Fruit fly (Drosophila melanogaster) ovary, adult (tissue): ENCODE data around the gene Rtc1.
A peak's percentile ranks its signal among the peaks of the same experiment; 100 is the strongest.

Experiments
- CG17801 ChIP-seq: fragments of 200-800 bp; optimal IDR thresholded peaks from 2 replicates; lab custom pipeline; 2019; ENCODE audit warnings: missing biosample characterization, mild to moderate bottlenecking, missing genetic modification characterization, moderate library complexity; ENCODE audit not compliant: partially characterized antibody

Gene Rtc1

DNA sequence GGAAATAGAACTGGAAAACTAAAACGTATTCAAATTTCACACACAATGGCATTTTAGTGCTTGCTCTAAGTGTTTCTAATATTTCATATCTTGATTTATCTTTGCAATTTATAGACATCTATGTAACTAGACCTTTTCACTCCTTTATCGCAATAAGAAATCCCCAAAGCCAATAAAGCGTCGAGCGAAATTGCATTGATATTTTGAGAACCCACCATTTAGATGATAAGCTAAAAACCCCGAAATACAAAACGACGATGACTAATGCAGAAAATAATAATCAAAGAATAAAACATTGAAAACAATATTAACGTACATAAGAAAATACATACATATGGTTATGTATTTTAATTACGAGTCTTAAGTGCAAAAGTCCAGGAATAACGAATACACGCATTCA lies 21.6 kb downstream of the Rtc1 start:
- no peak for TF ChIP-seq CG17801 (GFP tag; lab: Kevin White, UChicago)

dm6 chrX:13779696-13780095 lies 22.7 kb downstream of the Rtc1 start:
- TF ChIP-seq CG17801 (GFP tag; lab: Kevin White, UChicago): peak; percentile 78

DNA sequence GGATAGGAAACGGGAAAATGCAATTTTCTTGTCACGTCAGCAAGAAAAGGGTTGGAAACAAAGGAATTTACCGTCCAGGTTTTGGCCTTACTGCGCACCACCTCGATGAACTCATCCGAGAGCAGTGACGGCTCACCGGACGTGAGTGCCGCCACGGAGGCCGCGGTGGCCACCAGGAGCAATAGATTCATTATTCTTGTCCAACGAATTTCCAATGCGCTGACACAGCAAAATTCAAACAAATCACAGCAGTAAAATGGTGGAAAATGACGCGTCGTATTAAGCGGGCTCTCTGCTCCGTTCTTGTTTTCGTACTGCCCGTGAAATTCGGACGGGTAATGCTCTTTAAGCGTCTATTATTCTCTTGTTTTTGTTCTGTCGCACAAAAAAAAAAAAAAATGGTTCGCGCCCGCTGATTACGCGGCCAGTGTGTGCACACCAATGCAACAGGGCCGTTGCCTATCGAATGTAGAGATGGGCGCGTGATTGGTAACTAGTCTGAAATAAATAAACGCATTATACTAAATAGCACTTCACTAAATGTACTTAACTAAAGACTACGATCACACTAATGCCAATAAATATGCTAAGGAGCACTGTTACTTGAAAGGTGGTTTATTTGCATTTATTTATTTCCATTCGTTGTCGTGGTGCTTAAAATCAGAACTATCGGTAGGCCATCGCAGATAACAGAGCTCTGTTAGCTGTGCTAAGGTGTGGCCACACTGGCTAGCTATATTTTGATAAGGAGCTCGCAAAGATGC lies 24.9 kb downstream of the Rtc1 start, which contains the start of the genes CtsB and amrt:
Gene CtsB (minus strand): TSS at position 432 of the 764 bp plus-strand sequence.
Gene amrt (plus strand): TSS at position 721 of the 764 bp plus-strand sequence.
- TF ChIP-seq CG17801 (GFP tag; lab: Kevin White, UChicago): peak; percentile 88

DNA sequence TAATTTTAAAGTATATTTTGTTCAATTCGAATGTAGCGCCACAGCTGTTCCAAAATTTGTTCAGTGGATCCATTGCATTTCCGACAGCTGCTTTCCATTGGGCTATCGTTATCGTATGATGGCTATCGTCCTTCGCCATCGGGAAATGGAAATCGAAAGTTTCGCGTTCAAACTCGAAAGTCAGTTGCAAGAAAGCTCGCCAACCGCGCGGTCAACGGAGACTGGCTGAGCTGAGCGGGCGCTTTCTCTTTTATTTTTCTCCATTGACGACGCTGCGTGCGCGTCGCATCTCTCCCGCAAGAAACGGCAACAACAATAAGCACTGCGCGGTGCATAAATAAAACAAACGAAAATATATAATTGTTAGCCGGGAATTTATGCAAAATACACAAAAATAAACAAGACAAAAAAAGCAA lies 26.6 kb downstream of the Rtc1 start, which contains the start of gene inaE:
Gene inaE (plus strand): TSS at position 181 of the 416 bp plus-strand sequence.
- peak; percentile 37 for TF ChIP-seq CG17801 (GFP tag; lab: Kevin White, UChicago)

DNA sequence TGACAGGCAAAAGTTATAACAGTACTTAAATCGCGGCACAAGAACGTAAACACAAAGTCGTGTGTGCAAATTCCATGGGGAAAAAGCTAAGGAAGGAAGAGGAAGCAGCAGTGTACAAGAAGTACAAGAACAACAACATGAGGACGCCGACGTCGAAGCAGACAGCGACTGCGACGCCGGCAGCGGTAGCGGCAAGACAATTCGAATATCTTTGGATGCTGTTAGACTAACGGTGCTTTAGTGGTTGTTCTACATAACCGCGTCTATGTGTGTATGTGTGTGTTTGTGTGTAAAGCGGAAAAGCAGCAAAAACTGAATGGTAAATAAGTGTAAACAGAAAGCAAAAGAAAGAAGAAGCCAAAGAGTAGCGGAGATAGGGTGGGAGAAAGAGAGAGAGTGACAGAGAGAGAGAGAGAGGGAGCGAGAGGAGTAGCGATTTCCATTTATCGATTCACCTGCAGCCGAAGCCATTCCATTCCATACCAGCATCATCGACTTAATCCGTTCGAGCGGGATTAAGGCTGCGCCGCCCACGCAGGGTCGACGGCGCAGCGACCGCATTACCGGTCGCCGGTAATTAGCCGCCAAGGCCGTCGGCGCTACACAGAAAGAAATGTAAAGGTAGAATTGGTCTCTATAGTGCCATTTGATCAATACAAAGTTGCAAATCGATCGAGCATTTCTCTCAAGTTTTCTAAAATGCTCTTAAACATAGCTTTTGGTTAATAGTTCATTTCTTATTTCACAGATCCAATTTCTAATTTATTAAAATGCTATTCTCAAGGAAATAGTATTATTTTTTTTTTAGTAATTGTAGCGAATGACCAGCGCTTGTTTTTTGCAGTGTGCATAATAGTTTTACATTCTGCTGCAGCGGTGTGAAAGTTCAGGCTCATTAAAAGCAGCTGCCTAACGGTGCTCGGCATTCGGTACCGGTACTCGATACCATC lies 27.3 kb downstream of the Rtc1 start:
- TF ChIP-seq CG17801 (GFP tag; lab: Kevin White, UChicago): no peak

DNA sequence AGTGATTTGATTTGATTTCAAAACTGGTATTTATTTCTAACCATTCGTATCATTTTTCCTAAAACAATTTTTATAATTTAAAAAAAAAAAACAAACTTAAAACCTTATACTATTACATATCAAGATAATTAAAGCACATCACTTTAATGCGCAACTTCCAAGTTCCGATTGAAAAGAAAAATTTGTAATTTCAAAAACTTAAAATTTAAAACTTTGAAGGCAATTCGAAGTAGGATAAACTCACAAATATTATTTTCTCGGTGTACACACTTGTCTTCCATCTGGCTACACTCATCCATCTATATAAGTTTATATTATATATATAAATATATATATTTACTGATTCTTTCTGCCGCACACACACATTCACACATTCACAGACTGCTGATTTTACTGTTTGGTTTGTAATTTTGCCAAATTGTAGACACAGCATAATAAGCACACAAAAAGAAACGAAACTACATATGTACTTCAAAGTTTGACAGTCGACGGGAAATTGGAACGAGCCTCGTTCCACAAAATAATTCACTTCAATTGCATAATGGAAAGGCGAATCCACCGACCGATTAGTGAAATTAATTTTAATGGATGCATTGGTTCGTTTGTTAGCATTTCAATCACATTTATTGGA lies 29.2 kb downstream of the Rtc1 start:
- TF ChIP-seq CG17801 (GFP tag; lab: Kevin White, UChicago): no peak

DNA sequence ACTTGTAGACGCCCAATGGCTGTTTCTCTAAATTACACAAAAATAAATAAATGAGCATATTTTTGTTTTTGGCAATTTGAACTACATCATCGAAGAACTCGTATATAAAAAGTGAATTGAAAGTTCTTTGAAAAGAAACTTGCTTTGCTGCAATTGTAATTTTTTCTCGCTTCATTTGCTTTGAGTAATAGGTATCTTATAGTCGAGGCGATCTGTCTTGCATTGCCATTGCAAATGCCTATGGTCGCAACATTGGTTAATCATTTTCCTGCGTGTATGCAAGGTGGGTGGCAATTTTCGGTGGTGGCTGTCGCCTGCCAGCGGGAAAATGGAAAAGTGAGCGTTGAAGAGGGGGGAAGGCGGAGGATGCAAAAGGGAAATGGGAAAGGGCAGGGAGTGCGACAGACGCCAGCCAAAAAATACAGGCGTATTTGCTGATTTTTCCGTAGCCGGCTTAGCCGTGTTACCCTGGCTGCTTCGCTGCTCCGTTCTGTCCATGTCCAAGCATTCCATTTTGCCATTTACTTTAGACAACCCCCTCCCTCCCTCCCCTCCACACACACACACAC lies 30.4 kb downstream of the Rtc1 start:
- TF ChIP-seq CG17801 (GFP tag; lab: Kevin White, UChicago): no peak

- TF ChIP-seq CG17801 (GFP tag; lab: Kevin White, UChicago): no peak
These were observed 32.1 kb downstream of the Rtc1 start for dm6 chrX:13788973-13789682.

- no peak for TF ChIP-seq CG17801 (GFP tag; lab: Kevin White, UChicago)
These were observed 34.0 kb downstream of the Rtc1 start, which contains the start of gene CG10993 for dm6 chrX:13791011-13791410. Gene CG10993, minus strand, starts transcription at chrX:13791111.

- TF ChIP-seq CG17801 (GFP tag; lab: Kevin White, UChicago): no peak
These were observed 35.5 kb downstream of the Rtc1 start for dm6 chrX:13792463-13792862.

- TF ChIP-seq CG17801 (GFP tag; lab: Kevin White, UChicago): no peak
These were observed 40.6 kb downstream of the Rtc1 start, which contains the start of gene CG10996 for dm6 chrX:13797538-13797937. Gene CG10996, minus strand, starts transcription at chrX:13797638.

DNA sequence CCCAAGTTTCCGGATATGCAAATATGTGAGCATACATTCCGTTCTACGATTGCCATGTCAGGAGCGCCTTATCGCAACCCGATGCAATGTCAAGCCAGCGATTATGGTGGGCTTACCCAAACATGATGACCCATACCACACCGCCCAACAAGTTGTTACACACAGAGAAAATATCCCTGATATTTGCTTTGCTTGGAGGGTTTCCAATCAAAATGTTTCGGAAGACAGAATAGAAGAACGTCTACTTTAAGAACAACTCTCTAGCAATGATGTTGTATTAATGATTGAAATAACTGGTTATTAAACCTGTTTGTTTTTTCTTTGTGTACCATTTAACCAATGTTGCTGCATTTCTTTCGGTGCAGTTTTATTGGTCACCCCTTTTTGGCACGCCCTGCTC lies 43.7 kb downstream of the Rtc1 start:
- no peak for TF ChIP-seq CG17801 (GFP tag; lab: Kevin White, UChicago)

- TF ChIP-seq CG17801 (GFP tag; lab: Kevin White, UChicago): no peak
These were observed 47.4 kb downstream of the Rtc1 start for dm6 chrX:13804398-13804797.

- no peak for TF ChIP-seq CG17801 (GFP tag; lab: Kevin White, UChicago)
These were observed 48.6 kb downstream of the Rtc1 start for dm6 chrX:13805554-13805953.
